Worm (Caenorhabditis elegans): ENCODE results near the gene wrt-9.

The wrt-9 gene

ce11 chrX:1578682-1579081 lies 2.2 kb downstream of the wrt-9 start (continued):
- TF ChIP-seq ceh-32 (tag; optimal IDR thresholded peaks at IDR 0.05; ENCODE audit: poor library complexity), result no peak
- no peak for TF ChIP-seq nhr-111 (GFP tag; optimal IDR thresholded peaks at IDR 0.05)
- TF ChIP-seq mxl-3 (GFP tag; optimal IDR thresholded peaks at IDR 0.05), result peak; percentile 91
- TF ChIP-seq Y75B8A.6 (GFP tag; IDR thresholded peaks at IDR 0.05), result no peak
- no peak for TF ChIP-seq mdt-29 (GFP tag; IDR thresholded peaks at IDR 0.05)
- no peak for TF ChIP-seq daf-19 (GFP tag; conservative IDR thresholded peaks at IDR 0.05)
- TF ChIP-seq aly-2 (tag; optimal IDR thresholded peaks at IDR 0.05), result no peak
- TF ChIP-seq unc-62 (GFP tag; optimal IDR thresholded peaks at IDR 0.05 in 1 of 2), result peak in 1 of 2 experiments; percentile 95
- no peak for TF ChIP-seq unc-62 (tag; optimal IDR thresholded peaks at IDR 0.05)

DNA sequence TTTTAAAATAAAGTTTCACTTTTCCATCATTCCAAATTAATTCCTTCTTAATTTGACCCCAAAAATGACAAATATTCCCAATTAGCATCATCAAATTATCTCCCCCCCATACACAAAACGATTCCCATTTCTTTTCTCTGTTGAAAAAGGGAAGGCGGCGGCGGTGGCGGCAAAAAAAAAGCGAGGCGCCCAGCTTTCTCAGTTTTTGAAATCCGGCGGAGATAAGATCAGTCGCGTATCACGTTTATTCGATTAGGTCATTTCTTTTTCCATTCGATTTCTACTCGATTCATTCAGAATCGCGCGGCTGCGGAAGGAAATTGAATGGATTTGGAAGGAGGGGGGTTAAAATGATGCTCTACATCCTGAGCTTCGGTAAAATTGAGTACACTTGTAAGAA lies 7.5 kb downstream of the wrt-9 start:
- no peak for TF ChIP-seq unc-130 (GFP tag; optimal IDR thresholded peaks at IDR 0.05)
- TF ChIP-seq spr-1 (tag; optimal IDR thresholded peaks at IDR 0.05), result no peak
- TF ChIP-seq lin-38 (GFP tag; IDR thresholded peaks at IDR 0.05), result no peak
- TF ChIP-seq F10B5.3 (tag; optimal IDR thresholded peaks at IDR 0.05), result no peak
- no peak for TF ChIP-seq R02D3.7 (tag; optimal IDR thresholded peaks at IDR 0.05)
- TF ChIP-seq nhr-41 (GFP tag; IDR thresholded peaks at IDR 0.05), result no peak
- TF ChIP-seq lin-29 (GFP tag; IDR thresholded peaks at IDR 0.05), result no peak
- TF ChIP-seq ceh-82 (tag; optimal IDR thresholded peaks at IDR 0.05), result no peak
- TF ChIP-seq unc-62 (GFP tag; optimal IDR thresholded peaks at IDR 0.05 in 1 of 2), result no peak
- no peak for TF ChIP-seq unc-62 (tag; optimal IDR thresholded peaks at IDR 0.05)

ce11 chrX:1587082-1587481 lies 10.6 kb downstream of the wrt-9 start:
- no peak for TF ChIP-seq madf-5 (GFP tag; IDR thresholded peaks at IDR 0.05)
- TF ChIP-seq ama-1 (optimal IDR thresholded peaks at IDR 0.05), result no peak

ce11 chrX:1589114-1589902 lies 12.9 kb downstream of the wrt-9 start:
- TF ChIP-seq madf-5 (GFP tag; IDR thresholded peaks at IDR 0.05) (no peak), mxl-3 (GFP tag; optimal IDR thresholded peaks at IDR 0.05) (no peak), lim-7 (GFP tag; IDR thresholded peaks at IDR 0.05) (0 out of 2 replicates have a peak, but pooled peaks have one; percentile 51), lin-38 (GFP tag; IDR thresholded peaks at IDR 0.05) (peak; percentile 14; the same call in 1 of the 2 replicates), aha-1 (tag) (peak; percentile 86), lsy-2 (tag; optimal IDR thresholded peaks at IDR 0.05) (no peak), dmd-9 (GFP tag; IDR thresholded peaks at IDR 0.05) (no peak), sdz-12 (GFP tag; optimal IDR thresholded peaks at IDR 0.05) (no peak), ces-1 (GFP tag; optimal IDR thresholded peaks at IDR 0.05) (no peak), set-16 (GFP tag; IDR thresholded peaks at IDR 0.05) (peak; percentile 47; the same call in 1 of the 2 replicates), T20F7.1 (GFP tag; optimal IDR thresholded peaks at IDR 0.05) (no peak), madf-9 (GFP tag; conservative IDR thresholded peaks at IDR 0.05) (no peak), mdl-1 (tag; optimal IDR thresholded peaks at IDR 0.05) (no peak), Y48G9A.11 (GFP tag; IDR thresholded peaks at IDR 0.05) (0 out of 2 replicates have a peak, but pooled peaks have one; percentile 15)

- no peak for TF ChIP-seq nhr-237 (tag; optimal IDR thresholded peaks at IDR 0.05)
- peak; percentile 42; the same call in 1 of the 2 replicates for TF ChIP-seq pha-4 (GFP tag; IDR thresholded peaks at IDR 0.05)
- no peak for TF ChIP-seq pha-4 (tag; optimal IDR thresholded peaks at IDR 0.05)
- TF ChIP-seq zfp-2 (tag; optimal IDR thresholded peaks at IDR 0.05), result no peak
- TF ChIP-seq spr-3 (GFP tag; optimal IDR thresholded peaks at IDR 0.05), result no peak
- TF ChIP-seq daf-19 (GFP tag; conservative IDR thresholded peaks at IDR 0.05), result no peak
- peak; percentile 33; the same call in 1 of the 2 replicates for TF ChIP-seq snpc-1.2 (GFP tag; IDR thresholded peaks at IDR 0.05)
- no peak for TF ChIP-seq F44E2.7 (GFP tag; IDR thresholded peaks at IDR 0.05)
- peak; percentile 15 for TF ChIP-seq hlh-30 (tag; optimal IDR thresholded peaks at IDR 0.05; ENCODE audit: insufficient read depth)
- TF ChIP-seq nhr-48 (tag; optimal IDR thresholded peaks at IDR 0.05), result no peak
- TF ChIP-seq attf-4 (tag; optimal IDR thresholded peaks at IDR 0.05), result no peak
- no peak for TF ChIP-seq dmd-8 (GFP tag; IDR thresholded peaks at IDR 0.05)
- TF ChIP-seq mes-2 (tag; optimal IDR thresholded peaks at IDR 0.05; ENCODE audit: poor library complexity, severe bottlenecking), result peak; percentile 44
- TF ChIP-seq zip-2 (tag; optimal IDR thresholded peaks at IDR 0.05), result no peak
- TF ChIP-seq mep-1 (tag; optimal IDR thresholded peaks at IDR 0.05), result no peak
- no peak for TF ChIP-seq jun-1 (tag; optimal IDR thresholded peaks at IDR 0.05)
Measured at ce11 chrX:1589962-1590361, 13.5 kb downstream of the wrt-9 start.
